Fruit fly (Drosophila melanogaster) whole organism, embryonic: ENCODE data around the gene Porin2.
A peak's percentile ranks its signal among the peaks of the same experiment; 100 is the strongest.

Source experiments
- Aef1 ChIP-seq: fragments of 200-800 bp; sonication (Bioruptor generic); IDR thresholded peaks from 3 replicates; pipeline ENCODE4 v1.3.6; 2022; ENCODE audit warnings: missing biosample characterization, missing genetic modification characterization
- Antp ChIP-seq: fragments of 200-800 bp; sonication (Bioruptor generic); optimal IDR thresholded peaks from 3 replicates; lab custom pipeline; 2016; ENCODE audit warnings: missing biosample characterization, missing genetic modification characterization
- CG11093 ChIP-seq: fragments of 200-800 bp; sonication (Bioruptor generic); IDR thresholded peaks from 3 replicates; pipeline ENCODE4 v1.3.6; 2022; ENCODE audit warnings: missing biosample characterization, missing genetic modification characterization
- CG1233 ChIP-seq: fragments of 200-800 bp; sonication (Bioruptor generic); optimal IDR thresholded peaks from 4 replicates; lab custom pipeline; 2018; ENCODE audit warnings: missing biosample characterization, mild to moderate bottlenecking, missing genetic modification characterization
- CG12391 ChIP-seq: fragments of 200-800 bp; sonication (Bioruptor generic); optimal IDR thresholded peaks from 3 replicates; lab custom pipeline; 2018; ENCODE audit warnings: missing biosample characterization, mild to moderate bottlenecking, missing genetic modification characterization, moderate library complexity
- CG12769 ChIP-seq: fragments of 200-800 bp; sonication (Bioruptor generic); optimal IDR thresholded peaks from 2 replicates; lab custom pipeline; 2019; ENCODE audit warnings: missing biosample characterization, mild to moderate bottlenecking, missing genetic modification characterization, moderate library complexity
- CG13287 ChIP-seq: fragments of 200-800 bp; sonication (Bioruptor generic); IDR thresholded peaks from 2 replicates; pipeline ENCODE4 v1.3.6; 2022; ENCODE audit warnings: missing biosample characterization, missing genetic modification characterization; ENCODE audit not compliant: partially characterized antibody
- CG13775 ChIP-seq: fragments of 200-800 bp; sonication (Bioruptor generic); optimal IDR thresholded peaks from 3 replicates; lab custom pipeline; 2017; ENCODE audit warnings: missing biosample characterization, mild to moderate bottlenecking, missing genetic modification characterization
- CG13894 ChIP-seq: fragments of 200-800 bp; sonication (Bioruptor generic); optimal IDR thresholded peaks from 3 replicates; lab custom pipeline; 2018; ENCODE audit warnings: missing biosample characterization, mild to moderate bottlenecking, missing genetic modification characterization, moderate library complexity
- CG14050 ChIP-seq: fragments of 200-800 bp; sonication (Bioruptor generic); IDR thresholded peaks from 3 replicates; pipeline ENCODE4 v1.3.6; 2022; ENCODE audit warnings: missing biosample characterization, missing genetic modification characterization
- CG14860 ChIP-seq: fragments of 200-800 bp; sonication (Bioruptor generic); IDR thresholded peaks from 3 replicates; pipeline ENCODE4 v1.3.6; 2022; ENCODE audit warnings: missing biosample characterization, missing genetic modification characterization; ENCODE audit not compliant: partially characterized antibody
- CG1529 ChIP-seq: fragments of 200-800 bp; sonication (Bioruptor generic); optimal IDR thresholded peaks from 3 replicates; lab custom pipeline; 2018; ENCODE audit warnings: missing biosample characterization, missing genetic modification characterization
- CG32532 ChIP-seq: fragments of 200-800 bp; sonication (Bioruptor generic); IDR thresholded peaks from 2 replicates; pipeline ENCODE4 v1.3.6; 2022; ENCODE audit warnings: missing biosample characterization, missing genetic modification characterization
- CG3995 ChIP-seq: fragments of 200-800 bp; sonication (Bioruptor generic); optimal IDR thresholded peaks from 3 replicates; lab custom pipeline; 2016; ENCODE audit warnings: missing biosample characterization, missing genetic modification characterization
- CG6254 ChIP-seq: fragments of 200-800 bp; sonication (Bioruptor generic); optimal IDR thresholded peaks from 3 replicates; lab custom pipeline; 2017; ENCODE audit warnings: mild to moderate bottlenecking, missing biosample characterization, missing genetic modification reagents, missing genetic modification characterization
- CG6689 ChIP-seq: fragments of 200-800 bp; sonication (Bioruptor generic); IDR thresholded peaks from 2 replicates; pipeline ENCODE4 v1.3.6; 2022; ENCODE audit warnings: missing biosample characterization, missing genetic modification characterization
- CG6813 ChIP-seq: fragments of 200-800 bp; sonication (Bioruptor generic); optimal IDR thresholded peaks from 2 replicates; lab custom pipeline; 2017; ENCODE audit warnings: missing biosample characterization, missing genetic modification characterization, mild to moderate bottlenecking, moderate library complexity, missing genetic modification reagents
- CG7556 ChIP-seq: fragments of 200-800 bp; sonication (Bioruptor generic); optimal IDR thresholded peaks from 2 replicates; lab custom pipeline; 2017; ENCODE audit warnings: missing biosample characterization, mild to moderate bottlenecking, missing genetic modification characterization
- CG9609 ChIP-seq: fragments of 200-800 bp; sonication (Bioruptor generic); optimal IDR thresholded peaks from 3 replicates; lab custom pipeline; 2016; ENCODE audit warnings: missing biosample characterization, missing genetic modification characterization
- CG9727 ChIP-seq: fragments of 200-800 bp; sonication (Bioruptor generic); optimal IDR thresholded peaks from 3 replicates; lab custom pipeline; 2017; ENCODE audit warnings: missing biosample characterization, mild to moderate bottlenecking, missing genetic modification characterization
- CG9797 ChIP-seq: fragments of 200-800 bp; sonication (Bioruptor generic); optimal IDR thresholded peaks from 3 replicates; lab custom pipeline; 2018; ENCODE audit warnings: missing biosample characterization, mild to moderate bottlenecking, missing genetic modification characterization
- CG9932 ChIP-seq: fragments of 200-800 bp; sonication (Bioruptor generic); IDR thresholded peaks from 2 replicates; pipeline ENCODE4 v1.3.6; 2022; ENCODE audit warnings: missing biosample characterization, missing genetic modification characterization
- Dip2 ChIP-seq: fragments of 200-800 bp; sonication (Bioruptor generic); IDR thresholded peaks from 2 replicates; pipeline ENCODE4 v1.3.6; 2022; ENCODE audit warnings: missing biosample characterization, missing genetic modification characterization
- HmgZ ChIP-seq: fragments of 200-800 bp; sonication (Bioruptor generic); optimal IDR thresholded peaks from 2 replicates; lab custom pipeline; 2018; ENCODE audit warnings: missing biosample characterization, mild to moderate bottlenecking, missing genetic modification characterization
- Kr ChIP-seq: fragments of 200-800 bp; sonication (Bioruptor generic); optimal IDR thresholded peaks from 2 replicates; lab custom pipeline; 2017; ENCODE audit warnings: missing biosample characterization, mild to moderate bottlenecking, missing genetic modification characterization
- PHDP ChIP-seq: fragments of 200-800 bp; sonication (Bioruptor generic); optimal IDR thresholded peaks from 3 replicates; lab custom pipeline; 2018; ENCODE audit warnings: missing biosample characterization, mild to moderate bottlenecking, missing genetic modification characterization, moderate library complexity
- Poxn ChIP-seq: fragments of 200-800 bp; sonication (Bioruptor generic); IDR thresholded peaks from 2 replicates; pipeline ENCODE4 v1.3.6; 2022; ENCODE audit warnings: missing biosample characterization, missing genetic modification characterization
- Sin3A ChIP-seq: fragments of >200 bp; optimal IDR thresholded peaks from 2 replicates; lab custom pipeline; 2018
- Sry-β ChIP-seq: fragments of 200-800 bp; sonication (Bioruptor generic); optimal IDR thresholded peaks from 2 replicates; lab custom pipeline; 2018; ENCODE audit warnings: missing biosample characterization, mild to moderate bottlenecking, missing genetic modification characterization, moderate library complexity
- crc ChIP-seq: fragments of 200-800 bp; sonication (Bioruptor generic); optimal IDR thresholded peaks from 2 replicates; lab custom pipeline; 2016; ENCODE audit warnings: missing biosample characterization, missing genetic modification characterization
- dati ChIP-seq: fragments of 200-800 bp; sonication (Bioruptor generic); IDR thresholded peaks from 2 replicates; pipeline ENCODE4 v1.3.6; 2022; ENCODE audit warnings: missing biosample characterization, missing genetic modification characterization
- esg ChIP-seq: fragments of 200-800 bp; sonication (Bioruptor generic); conservative IDR thresholded peaks from 2 replicates; pipeline ENCODE4 v1.3.6; 2022; ENCODE audit warnings: missing biosample characterization, missing genetic modification characterization
- ftz-f1 ChIP-seq: fragments of 200-800 bp; sonication (Bioruptor generic); optimal IDR thresholded peaks from 2 replicates; lab custom pipeline; 2016; ENCODE audit warnings: missing biosample characterization, missing genetic modification characterization
- gcm ChIP-seq: fragments of 200-800 bp; sonication (Bioruptor generic); optimal IDR thresholded peaks from 2 replicates; lab custom pipeline; 2019; ENCODE audit warnings: missing biosample characterization, mild to moderate bottlenecking, missing genetic modification characterization, moderate library complexity
- ham ChIP-seq: fragments of 200-800 bp; sonication (Bioruptor generic); IDR thresholded peaks from 2 replicates; pipeline ENCODE4 v1.3.6; 2022; ENCODE audit warnings: missing biosample characterization, missing genetic modification characterization
- lov ChIP-seq, 2 experiments: fragments of 200-800 bp in 1 of 2; fragments of >200 bp in 1 of 2; sonication (Bioruptor generic) in 1 of 2; IDR thresholded peaks in 1 of 2; optimal IDR thresholded peaks in 1 of 2; 2 replicates in 1 of 2; 3 replicates in 1 of 2; pipeline versions ENCODE4 v1.3.6 to Lab custom; 2017 to 2022; ENCODE audit warnings: missing biosample characterization in 1 of 2, missing genetic modification characterization in 1 of 2
- otp ChIP-seq: fragments of 200-800 bp; sonication (Bioruptor generic); IDR thresholded peaks from 3 replicates; pipeline ENCODE4, ENCODE4 v1.3.6; 2022; ENCODE audit warnings: missing biosample characterization, missing genetic modification characterization
- pan ChIP-seq, 4 experiments: fragments of >200 bp in 3 of 4; fragments of 200-800 bp in 1 of 4; sonication (Bioruptor generic) in 1 of 4; optimal IDR thresholded peaks in 3 of 4; IDR thresholded peaks in 1 of 4; 2 replicates each; pipeline versions ENCODE4 v1.3.6 to Lab custom; 2017 to 2022; ENCODE audit warnings: missing biosample characterization in 2 of 4, missing genetic modification characterization in 2 of 4, mixed read lengths in 1 of 4
- rib ChIP-seq: fragments of 200-800 bp; sonication (Bioruptor generic); IDR thresholded peaks from 2 replicates; pipeline ENCODE4 v1.3.6; 2022; ENCODE audit warnings: missing biosample characterization, missing genetic modification characterization
- seq ChIP-seq: fragments of 200-800 bp; sonication (Bioruptor generic); IDR thresholded peaks from 2 replicates; pipeline ENCODE4 v1.3.6; 2022; ENCODE audit warnings: missing biosample characterization, missing genetic modification characterization
- slbo ChIP-seq: fragments of 200-800 bp; sonication (Bioruptor generic); IDR thresholded peaks from 2 replicates; pipeline ENCODE4 v1.3.6; 2022; ENCODE audit warnings: missing biosample characterization, missing genetic modification characterization
- sna ChIP-seq: fragments of 200-800 bp; sonication (Bioruptor generic); IDR thresholded peaks from 2 replicates; pipeline ENCODE4 v1.3.6; 2022; ENCODE audit warnings: missing biosample characterization, missing genetic modification characterization; ENCODE audit not compliant: partially characterized antibody
- tgo ChIP-seq: fragments of 200-800 bp; sonication (Bioruptor generic); IDR thresholded peaks from 3 replicates; pipeline ENCODE4 v1.3.6; 2022; ENCODE audit warnings: missing biosample characterization, missing genetic modification characterization
- tup ChIP-seq: fragments of 200-800 bp; sonication (Bioruptor generic); optimal IDR thresholded peaks from 2 replicates; lab custom pipeline; 2016; ENCODE audit warnings: missing biosample characterization, mild to moderate bottlenecking, missing genetic modification characterization, moderate library complexity
- vfl ChIP-seq: fragments of 200-800 bp; sonication (Bioruptor generic); optimal IDR thresholded peaks from 2 replicates; lab custom pipeline; 2016; ENCODE audit warnings: missing biosample characterization, missing genetic modification characterization
- wek ChIP-seq: fragments of 200-800 bp; sonication (Bioruptor generic); optimal IDR thresholded peaks from 3 replicates; lab custom pipeline; 2018; ENCODE audit warnings: missing biosample characterization, mild to moderate bottlenecking, missing genetic modification characterization, moderate library complexity
- z ChIP-seq: fragments of 200-800 bp; sonication (Bioruptor generic); IDR thresholded peaks from 3 replicates; pipeline ENCODE4 v1.3.6; 2022; ENCODE audit warnings: missing biosample characterization, missing genetic modification characterization
- zfh1 ChIP-seq: fragments of 200-800 bp; sonication (Bioruptor generic); IDR thresholded peaks from 3 replicates; pipeline ENCODE4 v1.3.6; 2022; ENCODE audit warnings: missing biosample characterization, missing genetic modification characterization

Gene Porin2

DNA sequence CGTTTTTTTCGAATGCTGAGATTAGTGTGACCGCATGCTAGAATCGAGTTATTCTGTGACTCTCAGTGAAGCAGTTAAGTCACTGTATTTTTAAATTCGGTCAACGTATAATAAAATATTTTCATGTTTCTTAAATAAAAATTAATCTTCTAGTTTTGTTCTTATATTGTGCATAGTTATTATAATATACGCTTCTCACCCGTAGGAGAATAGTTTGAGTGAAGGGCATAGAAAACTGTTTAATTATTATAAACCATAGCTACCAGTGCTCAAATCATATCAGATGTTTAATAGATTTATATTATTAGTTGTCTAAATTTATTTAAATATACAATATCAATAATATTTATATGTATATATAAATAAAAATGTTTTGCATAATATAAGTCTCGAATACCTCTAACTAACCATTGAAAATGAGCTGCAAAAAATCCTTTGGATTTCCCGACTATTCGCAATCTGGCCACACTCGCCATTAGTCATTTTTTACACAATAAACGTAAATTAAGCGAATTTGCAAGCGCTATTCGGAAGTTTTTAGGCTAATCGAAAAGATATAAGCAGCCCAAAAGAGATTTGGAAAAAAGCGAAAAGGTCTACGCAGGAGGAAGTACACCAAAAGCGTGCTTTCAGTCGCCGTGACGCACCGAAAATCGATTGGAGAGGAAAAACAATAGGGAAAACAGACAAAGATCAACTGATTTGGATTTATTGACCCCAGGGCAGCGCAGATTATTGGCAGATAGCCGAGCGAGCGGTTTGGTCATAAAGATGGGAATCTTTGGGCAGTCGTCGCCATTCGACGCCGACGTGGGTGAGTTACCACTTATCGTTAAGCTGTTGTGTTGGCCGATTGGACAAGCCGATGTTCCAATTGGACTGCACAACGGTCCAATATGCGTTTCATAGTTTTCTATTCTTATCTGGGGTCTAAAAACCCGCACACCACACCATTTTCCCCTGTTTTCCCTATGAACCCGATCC lies 11.5 kb upstream of the Porin2 start, which contains the start of the genes aurB and Stam (continued):
- TF ChIP-seq CG13894 (tag; lab: Kevin White, UChicago) (peak; percentile 41), tup (GFP tag; lab: Kevin White, UChicago) (no peak), CG13775 (GFP tag; lab: Kevin White, UChicago) (peak; percentile 68), slbo (GFP tag; lab: Robert Waterston, UW) (peak; percentile 47; the same call in 1 of the 2 replicates), pan (optimal IDR thresholded peaks at IDR 0.05; lab: Kevin White, UChicago) (no peak), pan (GFP tag; optimal IDR thresholded peaks at IDR 0.05 in 1 of 2, IDR thresholded peaks at IDR 0.05 in 1 of 2) (peak in 1 of 2 experiments; percentile 37), rib (GFP tag; lab: Robert Waterston, UW) (no peak), z (no peak), Dip2 (GFP tag; lab: Robert Waterston, UW) (no peak), CG3995 (GFP tag; lab: Kevin White, UChicago) (peak; percentile 97), gcm (GFP tag; lab: Kevin White, UChicago) (peak; percentile 57), CG14860 (GFP tag; lab: Robert Waterston, UW) (no peak), zfh1 (GFP tag; lab: Robert Waterston, UW) (no peak), PHDP (tag; lab: Kevin White, UChicago) (peak; percentile 73), CG6813 (GFP tag; lab: Kevin White, UChicago) (no peak), Kr (no peak), Sry-β (peak; percentile 12), CG14050 (no peak), CG1233 (peak; percentile 55), wek (GFP tag; lab: Kevin White, UChicago) (peak; percentile 90), otp (GFP tag; lab: Robert Waterston, UW) (no peak), lov (optimal IDR thresholded peaks at IDR 0.05; lab: Kevin White, UChicago) (no peak), lov (GFP tag; IDR thresholded peaks at IDR 0.05; lab: Robert Waterston, UW) (no peak), ftz-f1 (GFP tag; lab: Kevin White, UChicago) (no peak), CG9609 (no peak), Poxn (GFP tag; lab: Robert Waterston, UW) (no peak), crc (no peak), tgo (peak; percentile 49; the same call in 2 of the 3 replicates), dati (GFP tag; lab: Robert Waterston, UW) (no peak), CG9727 (peak; percentile 59), CG9932 (GFP tag; lab: Robert Waterston, UW) (peak; percentile 34; the same call in 1 of the 2 replicates), CG12769 (no peak), Sin3A (lab: Kevin White, UChicago) (peak; percentile 11), CG1529 (GFP tag; lab: Kevin White, UChicago) (peak; percentile 8), vfl (GFP tag; lab: Kevin White, UChicago) (no peak), CG9797 (GFP tag; lab: Kevin White, UChicago) (peak; percentile 48), CG6254 (GFP tag; lab: Kevin White, UChicago) (peak; percentile 18), CG13287 (no peak), Antp (GFP tag; lab: Kevin White, UChicago) (no peak), Aef1 (GFP tag; lab: Robert Waterston, UW) (peak; percentile 23; the same call in 1 of the 3 replicates), HmgZ (tag; lab: Kevin White, UChicago) (no peak), CG6689 (GFP tag; lab: Robert Waterston, UW) (peak; percentile 50; the same call in 1 of the 2 replicates), seq (no peak), CG32532 (peak; percentile 60), ham (GFP tag; lab: Robert Waterston, UW) (no peak), esg (GFP tag; lab: Robert Waterston, UW) (no peak; the same call in 1 of the 2 replicates), CG7556 (GFP tag; lab: Kevin White, UChicago) (peak; percentile 15), CG12391 (tag; lab: Kevin White, UChicago) (peak; percentile 85), CG11093 (GFP tag; lab: Robert Waterston, UW) (no peak), sna (GFP tag; lab: Robert Waterston, UW) (no peak)
